Worm (Caenorhabditis elegans): ENCODE measurements around the gene K10H10.10.

ce11 chrII:14534000-14534399 lies 26.4 kb downstream of the K10H10.10 start, which contains the start of gene C04H5.1:
- TF ChIP-seq nhr-76 (tag; optimal IDR thresholded peaks at IDR 0.05) (no peak), snpc-4 (tag; optimal IDR thresholded peaks at IDR 0.05) (no peak), mep-1 (tag; optimal IDR thresholded peaks at IDR 0.05) (no peak), efl-3 (GFP tag; optimal IDR thresholded peaks at IDR 0.05) (no peak), nhr-19 (GFP tag; conservative IDR thresholded peaks at IDR 0.05) (no peak), skn-1 (tag; optimal IDR thresholded peaks at IDR 0.05) (no peak), fkh-10 (GFP tag; optimal IDR thresholded peaks at IDR 0.05) (no peak), nhr-237 (tag; optimal IDR thresholded peaks at IDR 0.05) (no peak), nhr-77 (tag; optimal IDR thresholded peaks at IDR 0.05) (no peak), nhr-12 (tag; optimal IDR thresholded peaks at IDR 0.05) (no peak)

Data from whole organism, L1 larva.